Fruit fly (Drosophila melanogaster): Measurements from ENCODE around the gene Sgs7.

Gene Sgs7

DNA sequence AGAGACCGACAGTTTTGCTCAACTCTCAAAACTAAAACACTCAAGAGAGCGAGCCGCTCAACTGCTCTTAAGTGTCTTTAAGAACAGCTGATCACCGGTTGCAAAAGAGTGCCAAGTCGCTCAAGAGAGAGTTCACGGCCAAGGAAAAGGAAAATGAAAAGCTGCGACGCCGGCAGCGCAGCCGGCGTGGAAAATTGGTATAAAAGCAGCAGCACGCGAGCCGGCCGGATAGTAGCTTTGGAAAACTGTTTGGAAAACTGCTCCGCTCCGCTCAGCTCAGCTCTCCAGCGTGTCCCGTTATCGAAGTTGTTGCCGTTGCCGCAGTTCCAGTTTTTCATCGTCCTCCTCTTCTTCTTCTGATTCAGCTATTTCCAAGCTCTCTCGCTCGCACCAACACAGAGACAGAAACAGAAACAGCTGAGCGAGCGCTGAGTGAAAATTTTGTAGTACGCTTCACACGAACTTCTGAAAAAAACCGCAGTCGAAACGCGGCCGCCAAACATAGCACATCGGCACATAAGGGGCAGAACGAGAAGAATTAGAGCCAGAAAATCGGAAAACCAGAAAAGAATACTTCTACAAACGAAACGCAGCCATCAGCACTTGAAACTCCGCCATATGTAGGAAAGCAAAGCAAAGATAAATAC, 22.2 kb upstream of the Sgs7 start, which contains the start of gene chrb (continued):
- TF ChIP-seq sr (GFP tag; IDR thresholded peaks at IDR 0.05) (peak; percentile 52; the same call in 1 of the 3 replicates), CG11695 (GFP tag; IDR thresholded peaks at IDR 0.05) (peak; percentile 41; the same call in 1 of the 3 replicates), BtbVII (GFP tag; optimal IDR thresholded peaks at IDR 0.05) (peak; percentile 83), sens-2 (GFP tag; IDR thresholded peaks at IDR 0.05) (0 out of 2 replicates have a peak, but pooled peaks have one; percentile 8), CG1233 (GFP tag; optimal IDR thresholded peaks at IDR 0.05) (peak; percentile 25), otp (GFP tag; IDR thresholded peaks at IDR 0.05) (peak; percentile 76; the same call in 2 of the 3 replicates), CG8924 (tag; optimal IDR thresholded peaks at IDR 0.05) (peak; percentile 71), CG12299 (tag; optimal IDR thresholded peaks at IDR 0.05) (peak; percentile 45), pita (GFP tag; optimal IDR thresholded peaks at IDR 0.05) (no peak), Xbp1 (GFP tag; optimal IDR thresholded peaks at IDR 0.05) (peak; percentile 15), bab2 (GFP tag; optimal IDR thresholded peaks at IDR 0.05) (peak; percentile 17), vnd (GFP tag; IDR thresholded peaks at IDR 0.05; ENCODE audit: partially characterized antibody) (no peak), NK7.1 (GFP tag; optimal IDR thresholded peaks at IDR 0.05) (peak; percentile 15), sqz (GFP tag; optimal IDR thresholded peaks at IDR 0.05) (peak; percentile 93), Doc3 (GFP tag; IDR thresholded peaks at IDR 0.05; ENCODE audit: partially characterized antibody) (peak; percentile 51; the same call in 1 of the 3 replicates), fru (optimal IDR thresholded peaks at IDR 0.05) (no peak), CG4282 (GFP tag; optimal IDR thresholded peaks at IDR 0.05) (peak; percentile 43), CG7839 (tag; optimal IDR thresholded peaks at IDR 0.05) (peak; percentile 34), CG18764 (GFP tag; optimal IDR thresholded peaks at IDR 0.05) (no peak), tx (GFP tag; optimal IDR thresholded peaks at IDR 0.05) (no peak), Abd-B (GFP tag; optimal IDR thresholded peaks at IDR 0.05) (no peak), grau (tag; optimal IDR thresholded peaks at IDR 0.05) (peak; percentile 50), ranshi (GFP tag; IDR thresholded peaks at IDR 0.05) (peak; percentile 37; the same call in 1 of the 2 replicates), run (tag; optimal IDR thresholded peaks at IDR 0.05) (peak; percentile 41), dpn (GFP tag; optimal IDR thresholded peaks at IDR 0.05) (peak; percentile 23 to 54), HLH3B (GFP tag; IDR thresholded peaks at IDR 0.05) (peak; percentile 39; the same call in 1 of the 2 replicates), CG9609 (GFP tag; optimal IDR thresholded peaks at IDR 0.05) (peak; percentile 33), unpg (GFP tag; optimal IDR thresholded peaks at IDR 0.05) (peak; percentile 31), CG2712 (tag; optimal IDR thresholded peaks at IDR 0.05) (peak; percentile 56), CG2120 (GFP tag; optimal IDR thresholded peaks at IDR 0.05) (peak; percentile 29), odd (GFP tag; optimal IDR thresholded peaks at IDR 0.05) (peak; percentile 61), Side (GFP tag; optimal IDR thresholded peaks at IDR 0.05) (peak; percentile 36), ash1 (GFP tag; optimal IDR thresholded peaks at IDR 0.05) (peak; percentile 85), CG5953 (GFP tag; IDR thresholded peaks at IDR 0.05) (0 out of 2 replicates have a peak, but pooled peaks have one; percentile 23), CG2129 (GFP tag; IDR thresholded peaks at IDR 0.05; ENCODE audit: partially characterized antibody) (no peak), ara (GFP tag; IDR thresholded peaks at IDR 0.05) (peak; percentile 63; the same call in 1 of the 2 replicates), kah (GFP tag; optimal IDR thresholded peaks at IDR 0.05) (peak; percentile 62), Antp (GFP tag; optimal IDR thresholded peaks at IDR 0.05) (peak; percentile 58), CG4617 (GFP tag; optimal IDR thresholded peaks at IDR 0.05; ENCODE audit: borderline replicate concordance) (no peak), bigmax (GFP tag; optimal IDR thresholded peaks at IDR 0.05) (peak; percentile 39), CG4424 (GFP tag; optimal IDR thresholded peaks at IDR 0.05) (peak; percentile 29), CG31365 (tag; optimal IDR thresholded peaks at IDR 0.05) (peak; percentile 2), chinmo (GFP tag; IDR thresholded peaks at IDR 0.05; ENCODE audit: partially characterized antibody) (peak; percentile 91; the same call in 2 of the 4 replicates), Pdp1 (GFP tag; optimal IDR thresholded peaks at IDR 0.05) (peak in 1 of 2 experiments; percentile 52), dimm (GFP tag; IDR thresholded peaks at IDR 0.05) (no peak), wek (GFP tag; optimal IDR thresholded peaks at IDR 0.05) (peak; percentile 44), Fer3 (tag; optimal IDR thresholded peaks at IDR 0.05) (no peak), CG7963 (GFP tag; IDR thresholded peaks at IDR 0.05; ENCODE audit: partially characterized antibody) (0 out of 3 replicates have a peak, but pooled peaks have one; percentile 38), chm (GFP tag; IDR thresholded peaks at IDR 0.05) (peak; percentile 97)
